Worm (Caenorhabditis elegans) whole organism, midembryonic: ENCODE measurements around the gene T24H7.9.

ENCODE experiments used
- cog-1 ChIP-seq: sonication (generic microtip); optimal IDR thresholded peaks from 2 replicates; lab custom pipeline; 2016; ENCODE audit warnings: missing genetic modification characterization, missing compliant biosample characterization
- flt-1 ChIP-seq: fragments of 200-800 bp; sonication (Bioruptor generic); IDR thresholded peaks from 2 replicates; pipeline ENCODE4 v1.3.6; 2022; ENCODE audit warnings: missing genetic modification characterization, missing compliant biosample characterization
- klf-2 ChIP-seq: fragments of 200-800 bp; sonication (Bioruptor generic); conservative IDR thresholded peaks from 2 replicates; pipeline ENCODE4 v1.3.6; 2022; ENCODE audit warnings: missing genetic modification reagents, missing genetic modification characterization, missing compliant biosample characterization
- med-1 ChIP-seq: sonication (generic microtip); optimal IDR thresholded peaks from 2 replicates; lab custom pipeline; 2017; ENCODE audit warnings: missing genetic modification characterization, mild to moderate bottlenecking, missing compliant biosample characterization, antibody characterized with exemption, missing genetic modification reagents; ENCODE audit not compliant: insufficient read depth
- tab-1 ChIP-seq: fragments of 200-800 bp; sonication (Bioruptor generic); IDR thresholded peaks from 2 replicates; pipeline ENCODE4 v1.3.6; 2022; ENCODE audit warnings: missing genetic modification characterization, missing compliant biosample characterization
- ztf-23 ChIP-seq: fragments of 200-800 bp; sonication (Bioruptor generic); IDR thresholded peaks from 2 replicates; pipeline ENCODE4 v1.3.6; 2022; ENCODE audit warnings: missing genetic modification reagents, missing genetic modification characterization, missing compliant biosample characterization
- ztf-29 ChIP-seq: fragments of 200-800 bp; sonication (Bioruptor generic); IDR thresholded peaks from 2 replicates; pipeline ENCODE4 v1.3.6; 2022; ENCODE audit warnings: missing genetic modification reagents, missing genetic modification characterization, missing compliant biosample characterization

- no peak for TF ChIP-seq klf-2 (GFP tag; lab: Robert Waterston, UW)
- no peak for TF ChIP-seq cog-1 (tag; lab: Kevin White, UChicago)
- no peak for TF ChIP-seq tab-1
- TF ChIP-seq flt-1 (GFP tag; lab: Robert Waterston, UW): no peak
- TF ChIP-seq med-1 (GFP tag; lab: Kevin White, UChicago): no peak
- TF ChIP-seq ztf-29: no peak
- TF ChIP-seq ztf-23 (GFP tag; lab: Robert Waterston, UW): no peak
These were observed at the start of gene T24H7.9 for ce11 chrII:6235432-6236092.
